Fruit fly (Drosophila melanogaster): ENCODE results near the gene Rpt3R.

dm6 chr3R:9793018-9793417 is 36.7 kb upstream of the Rpt3R start, which contains the start of gene CG8516:
- TF ChIP-seq usp (GFP tag; optimal IDR thresholded peaks at IDR 0.05) (no peak), CG8478 (optimal IDR thresholded peaks at IDR 0.05) (no peak)

Data from whole organism.